Worm (Caenorhabditis elegans) whole organism, late embryonic: ENCODE results near the gene gtf-2H2C.

Source experiments
- ceh-2 ChIP-seq: sonication (generic microtip); optimal IDR thresholded peaks from 2 replicates; lab custom pipeline; 2016; ENCODE audit warnings: missing genotype, missing genetic modification characterization, missing compliant biosample characterization
- ceh-30 ChIP-seq: fragments of 150-350 bp; optimal IDR thresholded peaks from 2 replicates; lab custom pipeline; 2014; ENCODE audit warnings: missing biosample characterization, missing genetic modification characterization
- elt-2 ChIP-seq: sonication (generic microtip); optimal IDR thresholded peaks from 2 replicates; lab custom pipeline; 2016; ENCODE audit warnings: missing genetic modification reagents, missing genetic modification characterization, missing compliant biosample characterization
- hlh-15 ChIP-seq: sonication (generic microtip); optimal IDR thresholded peaks from 2 replicates; lab custom pipeline; 2016; ENCODE audit warnings: missing genetic modification characterization, missing compliant biosample characterization
- mec-3 ChIP-seq: sonication (generic microtip); optimal IDR thresholded peaks from 2 replicates; lab custom pipeline; 2016; ENCODE audit warnings: borderline replicate concordance, missing genetic modification characterization, missing compliant biosample characterization
- pag-3 ChIP-seq: sonication (generic microtip); optimal IDR thresholded peaks from 2 replicates; lab custom pipeline; 2016; ENCODE audit warnings: missing compliant biosample characterization, missing genetic modification characterization, borderline replicate concordance
- pha-4 ChIP-seq: fragments of 150-350 bp; optimal IDR thresholded peaks from 2 replicates; lab custom pipeline; 2018; ENCODE audit warnings: missing biosample characterization, missing genetic modification reagents, missing genetic modification characterization
- pqm-1 ChIP-seq: sonication (generic microtip); optimal IDR thresholded peaks from 2 replicates; lab custom pipeline; 2016; ENCODE audit warnings: missing genetic modification characterization, missing compliant biosample characterization
- zip-5 ChIP-seq: sonication (generic microtip); optimal IDR thresholded peaks from 2 replicates; lab custom pipeline; 2016; ENCODE audit warnings: missing genetic modification characterization, missing compliant biosample characterization

DNA sequence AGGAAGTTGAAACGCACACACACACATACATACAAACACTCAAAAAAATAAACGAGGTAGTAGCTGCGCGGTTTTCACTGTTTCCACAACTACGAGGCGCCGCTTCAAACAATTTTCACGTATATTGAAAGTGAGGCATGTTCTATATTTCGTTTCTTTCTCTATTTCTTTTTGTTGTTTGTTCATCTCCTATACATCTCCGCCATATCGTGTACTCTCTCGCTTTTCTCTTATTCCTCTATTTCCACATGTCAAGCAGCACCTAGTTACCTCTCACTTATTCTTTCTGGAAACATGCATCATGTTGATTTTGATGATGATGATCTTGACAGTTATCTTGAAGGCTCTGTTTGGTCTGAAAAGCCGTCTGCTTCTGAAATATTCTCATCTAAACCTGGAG is 46.2 kb upstream of the gtf-2H2C start, which contains the start of gene ZK1128.7:
- no peak for TF ChIP-seq pha-4 (tag; lab: Kevin White, UChicago)
- no peak for TF ChIP-seq elt-2 (tag; lab: Kevin White, UChicago)
- TF ChIP-seq hlh-15 = no peak
- no peak for TF ChIP-seq mec-3 (tag; lab: Kevin White, UChicago)
- no peak for TF ChIP-seq pag-3
- TF ChIP-seq zip-5 = no peak
- TF ChIP-seq pqm-1 (tag; lab: Kevin White, UChicago) = no peak
- TF ChIP-seq ceh-30 = no peak
- no peak for TF ChIP-seq ceh-2 (tag; lab: Kevin White, UChicago)
